Fruit fly (Drosophila melanogaster): Measurements from ENCODE around the gene pn.

DNA sequence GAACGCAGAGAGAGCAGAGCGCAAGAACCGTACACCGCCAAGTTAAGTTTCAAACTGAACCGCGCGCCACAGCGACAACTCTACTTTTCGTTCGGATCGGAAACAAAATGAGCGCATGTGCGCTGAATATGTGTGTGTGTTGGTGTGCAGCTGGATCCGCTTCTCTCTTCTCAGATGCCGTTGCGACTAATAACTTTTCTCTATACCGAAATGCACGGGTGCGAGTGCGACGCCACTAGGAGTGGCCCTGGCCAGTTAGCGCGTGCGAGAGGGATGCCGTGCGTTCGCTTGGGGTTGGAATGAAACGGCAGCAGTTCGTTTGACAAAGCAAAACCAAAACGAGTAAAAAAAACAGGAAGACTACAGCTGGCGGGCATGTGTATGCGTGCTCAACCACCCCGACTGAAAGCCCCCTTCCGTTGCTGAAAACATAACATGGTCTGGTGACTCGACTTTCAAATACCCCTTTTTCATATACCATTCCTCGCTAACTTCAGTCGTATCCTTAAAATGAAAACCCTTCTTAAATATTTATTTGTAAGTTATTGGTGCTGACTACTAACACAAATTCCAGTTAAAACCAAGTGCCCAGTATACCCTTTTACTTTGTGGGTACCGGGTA is 44.1 kb upstream of the pn start:
- TF ChIP-seq ovo (GFP tag; optimal IDR thresholded peaks at IDR 0.05) (peak; percentile 78), CG12768 (GFP tag; optimal IDR thresholded peaks at IDR 0.05) (peak; percentile 97), kay (GFP tag; ENCODE audit: borderline replicate concordance) (no peak), cnc (optimal IDR thresholded peaks at IDR 0.05) (no peak), tj (GFP tag; optimal IDR thresholded peaks at IDR 0.05) (peak; percentile 85), Clk (GFP tag; optimal IDR thresholded peaks at IDR 0.05) (peak; percentile 55), cic (GFP tag; optimal IDR thresholded peaks at IDR 0.05) (peak; percentile 45), Mnt (GFP tag; optimal IDR thresholded peaks at IDR 0.05) (peak; percentile 66), CG7101 (tag; optimal IDR thresholded peaks at IDR 0.05) (peak; percentile 99), Hr96 (GFP tag; optimal IDR thresholded peaks at IDR 0.05) (peak; percentile 94), CG5204 (GFP tag; optimal IDR thresholded peaks at IDR 0.05) (peak; percentile 75)
